Fruit fly (Drosophila melanogaster) whole organism: ENCODE results near the gene CG11378.

Experiments
- CG8478 ChIP-seq: fragments of >200 bp; optimal IDR thresholded peaks from 2 replicates; lab custom pipeline; 2018; ENCODE audit warnings: inconsistent platforms
- Dll ChIP-seq: fragments of >200 bp; optimal IDR thresholded peaks from 2 replicates; lab custom pipeline; 2017
- EcR ChIP-seq, 2 experiments: fragments of >200 bp; optimal IDR thresholded peaks; 2 replicates each; lab custom pipeline; 2017; ENCODE audit warnings: missing biosample characterization in 2 of 2, missing genetic modification characterization in 2 of 2, missing genetic modification reagents in 2 of 2
- pan ChIP-seq: fragments of >200 bp; optimal IDR thresholded peaks from 2 replicates; lab custom pipeline; 2017
- psq ChIP-seq: fragments of >200 bp; optimal IDR thresholded peaks from 2 replicates; lab custom pipeline; 2017
- usp ChIP-seq: fragments of >200 bp; optimal IDR thresholded peaks from 2 replicates; lab custom pipeline; 2017; ENCODE audit warnings: missing biosample characterization, missing genetic modification characterization, mixed read lengths

Gene CG11378

dm6 chrX:1209251-1210020 is 38.8 kb downstream of the CG11378 start, which contains the start of gene CG11382:
Gene CG11382 (plus strand): TSS chrX:1209970.
- TF ChIP-seq psq (lab: Kevin White, UChicago), result no peak
- TF ChIP-seq EcR (GFP tag; optimal IDR thresholded peaks at IDR 0.05; lab: Kevin White, UChicago), result no peak
- no peak for TF ChIP-seq CG8478 (lab: Kevin White, UChicago)
- no peak for TF ChIP-seq usp
- TF ChIP-seq pan, result no peak
- no peak for TF ChIP-seq Dll (lab: Kevin White, UChicago)

dm6 chrX:1215000-1215399 is 44.4 kb downstream of the CG11378 start, which contains the start of gene CG11398:
Gene CG11398 (minus strand): TSS chrX:1215156.
- TF ChIP-seq pan (no peak), Dll (lab: Kevin White, UChicago) (no peak), CG8478 (lab: Kevin White, UChicago) (no peak), usp (no peak), psq (lab: Kevin White, UChicago) (no peak), EcR (GFP tag; optimal IDR thresholded peaks at IDR 0.05; lab: Kevin White, UChicago) (no peak)

dm6 chrX:1216681-1217080 is 46.1 kb downstream of the CG11378 start:
- TF ChIP-seq Dll (lab: Kevin White, UChicago) (no peak), EcR (GFP tag; optimal IDR thresholded peaks at IDR 0.05; lab: Kevin White, UChicago) (no peak), psq (lab: Kevin White, UChicago) (no peak), pan (no peak), usp (no peak), CG8478 (lab: Kevin White, UChicago) (no peak)
